Worm (Caenorhabditis elegans) whole organism, L3 larva: ENCODE data around the gene rpl-36.

Experiments used
- R02D3.7 ChIP-seq: fragments of 150-350 bp; optimal IDR thresholded peaks from 2 replicates; lab custom pipeline; 2014; ENCODE audit warnings: missing biosample characterization, missing genetic modification characterization
- ZK546.5 ChIP-seq: sonication (generic microtip); optimal IDR thresholded peaks from 2 replicates; lab custom pipeline; 2017; ENCODE audit warnings: missing biosample characterization, missing genetic modification characterization
- aly-2 ChIP-seq: fragments of 150-350 bp; optimal IDR thresholded peaks from 2 replicates; lab custom pipeline; 2014; ENCODE audit warnings: missing biosample characterization, missing genetic modification characterization
- ceh-16 ChIP-seq: sonication (generic microtip); optimal IDR thresholded peaks from 2 replicates; lab custom pipeline; 2017; ENCODE audit warnings: missing biosample characterization, missing genetic modification characterization
- ceh-28 ChIP-seq: fragments of 150-350 bp; optimal IDR thresholded peaks from 2 replicates; lab custom pipeline; 2014; ENCODE audit warnings: missing biosample characterization, missing genetic modification reagents, missing genetic modification characterization
- ceh-82 ChIP-seq: fragments of 150-350 bp; optimal IDR thresholded peaks from 2 replicates; lab custom pipeline; 2014; ENCODE audit warnings: missing biosample characterization, missing genetic modification characterization
- ceh-9 ChIP-seq: sonication (generic microtip); optimal IDR thresholded peaks from 2 replicates; lab custom pipeline; 2018; ENCODE audit warnings: missing biosample characterization, missing genetic modification characterization
- daf-12 ChIP-seq: fragments of 150-350 bp; optimal IDR thresholded peaks from 2 replicates; lab custom pipeline; 2014; ENCODE audit warnings: missing biosample characterization, missing genetic modification reagents, missing genetic modification characterization
- egl-5 ChIP-seq: fragments of 150-350 bp; optimal IDR thresholded peaks from 2 replicates; lab custom pipeline; 2017; ENCODE audit warnings: missing biosample characterization, missing genetic modification reagents, missing genetic modification characterization, inconsistent platforms
- elt-1 ChIP-seq: fragments of 150-350 bp; optimal IDR thresholded peaks from 2 replicates; lab custom pipeline; 2014; ENCODE audit warnings: missing biosample characterization, missing genetic modification characterization
- elt-2 ChIP-seq: sonication (generic microtip); optimal IDR thresholded peaks from 2 replicates; lab custom pipeline; 2016; ENCODE audit warnings: missing genetic modification reagents, mild to moderate bottlenecking, missing genetic modification characterization, missing compliant biosample characterization
- eor-1 ChIP-seq, 2 experiments: fragments of 150-350 bp; optimal IDR thresholded peaks; 2 replicates each; lab custom pipeline; 2014 to 2018; ENCODE audit warnings: missing biosample characterization in 2 of 2, missing genetic modification characterization in 2 of 2
- fkh-2 ChIP-seq: fragments of 150-350 bp; optimal IDR thresholded peaks from 2 replicates; lab custom pipeline; 2014; ENCODE audit warnings: missing biosample characterization, missing genetic modification reagents, missing genetic modification characterization
- lin-39 ChIP-seq: fragments of 150-350 bp; optimal IDR thresholded peaks from 2 replicates; lab custom pipeline; 2018; ENCODE audit warnings: missing biosample characterization, missing genetic modification reagents, missing genetic modification characterization
- lsy-12 ChIP-seq: sonication (generic microtip); optimal IDR thresholded peaks from 2 replicates; lab custom pipeline; 2016; ENCODE audit warnings: mild to moderate bottlenecking, missing genetic modification characterization, missing compliant biosample characterization
- mdl-1 ChIP-seq: fragments of 150-350 bp; optimal IDR thresholded peaks from 2 replicates; lab custom pipeline; 2014; ENCODE audit warnings: missing biosample characterization, missing genetic modification characterization
- mml-1 ChIP-seq: fragments of 150-350 bp; sonication (generic microtip); optimal IDR thresholded peaks from 3 replicates; lab custom pipeline; 2014; ENCODE audit warnings: missing biosample characterization, missing genetic modification characterization
- nfya-1 ChIP-seq: sonication (generic microtip); optimal IDR thresholded peaks from 2 replicates; lab custom pipeline; 2017; ENCODE audit warnings: missing genetic modification characterization, mild to moderate bottlenecking, missing compliant biosample characterization, antibody characterized with exemption, moderate library complexity; ENCODE audit not compliant: insufficient read depth
- nhr-11 ChIP-seq: fragments of 150-350 bp; optimal IDR thresholded peaks from 2 replicates; lab custom pipeline; 2014; ENCODE audit warnings: missing biosample characterization, missing genetic modification characterization
- nhr-12 ChIP-seq: fragments of 150-350 bp; optimal IDR thresholded peaks from 2 replicates; lab custom pipeline; 2014; ENCODE audit warnings: missing biosample characterization, missing genetic modification characterization
- nhr-23 ChIP-seq: fragments of 150-350 bp; optimal IDR thresholded peaks from 2 replicates; lab custom pipeline; 2014; ENCODE audit warnings: missing biosample characterization, missing genetic modification reagents, missing genetic modification characterization
- nhr-237 ChIP-seq: fragments of 150-350 bp; optimal IDR thresholded peaks from 2 replicates; lab custom pipeline; 2014; ENCODE audit warnings: missing biosample characterization, missing genetic modification characterization
- nhr-25 ChIP-seq: sonication (generic microtip); optimal IDR thresholded peaks from 2 replicates; lab custom pipeline; 2017; ENCODE audit warnings: missing biosample characterization, missing genetic modification characterization
- nhr-28 ChIP-seq: fragments of 150-350 bp; optimal IDR thresholded peaks from 2 replicates; lab custom pipeline; 2014; ENCODE audit warnings: missing biosample characterization, missing genetic modification characterization
- nhr-43 ChIP-seq: sonication (generic microtip); optimal IDR thresholded peaks from 2 replicates; lab custom pipeline; 2016; ENCODE audit warnings: mild to moderate bottlenecking, missing genetic modification characterization, missing compliant biosample characterization; ENCODE audit not compliant: poor library complexity, severe bottlenecking
- nhr-67 ChIP-seq: fragments of 150-350 bp; optimal IDR thresholded peaks from 2 replicates; lab custom pipeline; 2014; ENCODE audit warnings: missing biosample characterization, missing genetic modification characterization
- nhr-76 ChIP-seq: fragments of 150-350 bp; sonication (generic microtip); optimal IDR thresholded peaks from 5 replicates; lab custom pipeline; 2014; ENCODE audit warnings: missing biosample characterization, missing genetic modification characterization
- pha-4 ChIP-seq: fragments of 150-350 bp; optimal IDR thresholded peaks from 2 replicates; lab custom pipeline; 2014; ENCODE audit warnings: missing biosample characterization, missing genetic modification reagents, missing genetic modification characterization
- skn-1 ChIP-seq: fragments of 150-350 bp; optimal IDR thresholded peaks from 2 replicates; lab custom pipeline; 2014; ENCODE audit warnings: missing biosample characterization, missing genetic modification characterization
- snpc-4 ChIP-seq: fragments of 150-350 bp; optimal IDR thresholded peaks from 2 replicates; lab custom pipeline; 2014; ENCODE audit warnings: missing biosample characterization, missing genetic modification characterization
- tbx-2 ChIP-seq: sonication (generic microtip); optimal IDR thresholded peaks from 2 replicates; lab custom pipeline; 2016; ENCODE audit warnings: mild to moderate bottlenecking, missing genetic modification characterization, missing compliant biosample characterization
- unc-39 ChIP-seq: sonication (generic microtip); optimal IDR thresholded peaks from 4 replicates; lab custom pipeline; 2017; ENCODE audit warnings: missing biosample characterization, missing genetic modification characterization
- zag-1 ChIP-seq: fragments of 150-350 bp; optimal IDR thresholded peaks from 2 replicates; lab custom pipeline; 2014; ENCODE audit warnings: missing biosample characterization, missing genetic modification characterization
- ztf-11 ChIP-seq: fragments of 150-350 bp; optimal IDR thresholded peaks from 2 replicates; lab custom pipeline; 2014; ENCODE audit warnings: missing biosample characterization, missing genetic modification characterization
- ztf-4 ChIP-seq: fragments of 150-350 bp; optimal IDR thresholded peaks from 2 replicates; lab custom pipeline; 2014; ENCODE audit warnings: missing biosample characterization, missing genetic modification characterization

rpl-36 gene

DNA sequence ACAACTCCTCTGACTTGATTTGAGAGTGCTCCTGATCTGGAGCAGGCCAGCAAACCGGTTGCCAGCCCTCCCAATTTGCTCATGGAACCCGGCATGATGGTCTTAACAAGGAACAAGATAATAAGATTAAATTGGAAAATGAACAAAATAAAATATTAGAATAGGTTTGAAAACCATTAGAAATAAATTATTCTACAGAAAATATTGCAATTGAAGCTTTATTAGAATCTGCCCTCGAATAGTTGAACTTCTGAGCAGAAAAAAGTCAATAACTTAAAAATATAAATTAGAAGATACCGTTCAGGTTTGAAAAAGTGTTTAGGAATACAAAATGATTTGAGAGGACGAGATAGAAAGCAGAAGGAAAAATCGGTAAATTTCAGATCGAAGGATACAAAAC is 21.3 kb upstream of the rpl-36 start, which contains the start of gene nuo-4:
nuo-4 (minus strand) TSS at position 101 of the 400 bp plus-strand sequence.
- TF ChIP-seq ceh-9 (tag; lab: Kevin White, UChicago), result no peak
- TF ChIP-seq fkh-2 (tag; lab: Kevin White, UChicago), result no peak
- TF ChIP-seq ceh-28 (tag; lab: Kevin White, UChicago), result no peak
- no peak for TF ChIP-seq nfya-1 (tag; lab: Kevin White, UChicago)
- no peak for TF ChIP-seq egl-5 (tag; lab: Kevin White, UChicago)
- no peak for TF ChIP-seq elt-2 (tag; lab: Kevin White, UChicago)
- TF ChIP-seq ztf-11 (tag; lab: Kevin White, UChicago), result no peak
- no peak for TF ChIP-seq ztf-4 (tag; lab: Kevin White, UChicago)
- TF ChIP-seq lin-39 (tag; lab: Kevin White, UChicago), result no peak
- no peak for TF ChIP-seq tbx-2 (tag; lab: Kevin White, UChicago)
- TF ChIP-seq pha-4 (tag; lab: Kevin White, UChicago), result no peak
- no peak for TF ChIP-seq nhr-25 (tag; lab: Kevin White, UChicago)
- no peak for TF ChIP-seq nhr-12 (tag; lab: Kevin White, UChicago)
- no peak for TF ChIP-seq skn-1 (tag; lab: Kevin White, UChicago)
- TF ChIP-seq eor-1 (tag; optimal IDR thresholded peaks at IDR 0.05; lab: Kevin White, UChicago), result no peak

DNA sequence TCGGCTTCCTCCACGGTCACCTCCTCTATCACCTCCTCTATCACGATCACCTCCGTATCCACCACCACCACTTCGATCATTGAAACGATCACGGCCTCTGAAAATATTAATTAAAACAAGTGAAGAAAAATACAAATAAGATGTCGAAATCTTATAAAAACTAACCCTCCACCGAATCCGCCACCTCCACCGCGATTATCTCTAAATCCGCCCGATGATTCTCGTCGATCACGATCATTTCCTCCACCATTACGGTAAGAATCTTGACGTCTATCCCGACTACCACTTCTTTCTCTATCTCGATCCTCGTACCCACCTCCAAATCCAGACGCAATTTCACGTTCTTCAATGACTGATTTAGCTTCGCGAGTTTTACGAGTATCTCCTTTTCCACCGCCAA is 20.8 kb upstream of the rpl-36 start:
- TF ChIP-seq daf-12 (tag; lab: Kevin White, UChicago) (no peak), elt-2 (tag; lab: Kevin White, UChicago) (no peak), mml-1 (no peak), nhr-67 (tag; lab: Kevin White, UChicago) (no peak), R02D3.7 (tag; lab: Kevin White, UChicago) (no peak), ztf-11 (tag; lab: Kevin White, UChicago) (no peak), ztf-4 (tag; lab: Kevin White, UChicago) (no peak), zag-1 (tag; lab: Kevin White, UChicago) (no peak), lsy-12 (no peak), elt-1 (tag; lab: Kevin White, UChicago) (no peak), aly-2 (tag; lab: Kevin White, UChicago) (no peak), snpc-4 (tag; lab: Kevin White, UChicago) (no peak), nhr-237 (tag; lab: Kevin White, UChicago) (no peak), ceh-16 (tag; lab: Kevin White, UChicago) (no peak), nhr-11 (tag; lab: Kevin White, UChicago) (no peak), lin-39 (tag; lab: Kevin White, UChicago) (no peak), nhr-23 (tag; lab: Kevin White, UChicago) (no peak), nhr-28 (no peak), unc-39 (no peak)

DNA sequence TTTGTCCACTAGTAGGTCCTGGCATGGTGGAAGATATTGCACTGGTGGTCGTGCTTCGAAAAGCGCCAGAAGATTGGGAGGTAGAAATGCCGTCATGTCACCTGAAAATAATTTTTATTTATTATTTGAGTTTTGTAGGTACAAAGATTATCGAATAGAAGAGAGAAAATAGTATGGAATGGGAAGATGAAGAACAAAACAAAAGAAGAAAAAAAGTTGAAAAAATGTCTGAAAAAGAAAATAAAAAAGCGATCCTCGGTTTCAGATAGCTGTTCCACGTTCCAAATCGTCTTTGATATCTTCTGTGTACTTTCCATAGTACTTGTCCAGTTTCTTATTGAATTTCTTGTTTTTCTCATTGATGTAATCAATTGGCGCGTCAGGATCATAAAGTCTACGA is 19.0 kb upstream of the rpl-36 start, which contains the start of gene rnp-7:
rnp-7 (minus strand) TSS at position 101 of the 400 bp plus-strand sequence.
- TF ChIP-seq unc-39 (no peak), fkh-2 (tag; lab: Kevin White, UChicago) (no peak), nhr-43 (no peak), egl-5 (tag; lab: Kevin White, UChicago) (no peak), snpc-4 (tag; lab: Kevin White, UChicago) (no peak), mdl-1 (tag; lab: Kevin White, UChicago) (no peak), nhr-237 (tag; lab: Kevin White, UChicago) (no peak), nhr-67 (tag; lab: Kevin White, UChicago) (no peak), ZK546.5 (no peak), nhr-11 (tag; lab: Kevin White, UChicago) (no peak), skn-1 (tag; lab: Kevin White, UChicago) (no peak), ztf-4 (tag; lab: Kevin White, UChicago) (no peak), mml-1 (no peak), ceh-82 (tag; lab: Kevin White, UChicago) (no peak), daf-12 (tag; lab: Kevin White, UChicago) (no peak), nhr-76 (tag; lab: Kevin White, UChicago) (no peak), nhr-28 (no peak), elt-1 (tag; lab: Kevin White, UChicago) (no peak)
